Worm (Caenorhabditis elegans): ENCODE results near the gene str-93.
A peak's percentile ranks its signal among the peaks of the same experiment; 100 is the strongest.

Gene str-93

DNA sequence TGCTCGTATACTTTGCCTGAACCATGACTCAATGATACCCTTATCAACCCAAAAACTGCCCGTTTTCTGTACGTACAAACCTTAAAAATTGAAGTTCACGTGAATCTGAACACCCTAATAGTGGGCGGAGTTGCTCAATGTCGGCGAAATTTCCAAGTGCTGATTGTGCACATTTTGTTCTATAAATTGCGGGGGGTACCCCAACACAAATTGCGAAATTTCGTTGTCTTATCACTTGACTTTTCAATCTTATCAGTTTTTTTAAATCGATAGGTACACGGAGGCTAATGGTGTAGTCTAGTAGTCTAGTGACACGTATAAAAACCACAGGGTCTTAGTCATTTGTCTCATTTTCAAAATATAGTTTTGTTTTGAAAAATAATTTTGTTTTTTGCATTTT lies 14.0 kb downstream of the str-93 start, which contains the start of gene fbxa-108:
fbxa-108 (minus strand) TSS at position 158 of the 400 bp plus-strand sequence.
- TF ChIP-seq snpc-4 (tag; optimal IDR thresholded peaks at IDR 0.05) (no peak), daf-12 (tag; optimal IDR thresholded peaks at IDR 0.05) (no peak), nhr-10 (tag; optimal IDR thresholded peaks at IDR 0.05) (peak; percentile 48), mxl-2 (GFP tag; conservative IDR thresholded peaks at IDR 0.05) (peak; percentile 87), ama-1 (optimal IDR thresholded peaks at IDR 0.05) (no peak), egl-43 (GFP tag; IDR thresholded peaks at IDR 0.05) (no peak), F26F4.8 (GFP tag; conservative IDR thresholded peaks at IDR 0.05) (no peak), ceh-20 (GFP tag; IDR thresholded peaks at IDR 0.05) (no peak), D1046.2 (GFP tag; IDR thresholded peaks at IDR 0.05) (no peak), lsy-2 (tag; optimal IDR thresholded peaks at IDR 0.05) (peak in 1 of 2 experiments; percentile 44), ctbp-1 (GFP tag; IDR thresholded peaks at IDR 0.05) (no peak), vab-7 (GFP tag; IDR thresholded peaks at IDR 0.05) (no peak), F10B5.3 (tag; optimal IDR thresholded peaks at IDR 0.05) (no peak), ceh-62 (tag; optimal IDR thresholded peaks at IDR 0.05) (no peak), lim-7 (GFP tag; IDR thresholded peaks at IDR 0.05) (no peak), egl-27 (tag; optimal IDR thresholded peaks at IDR 0.05) (no peak), dve-1 (tag; optimal IDR thresholded peaks at IDR 0.05; ENCODE audit: insufficient read depth) (peak; percentile 93), tra-1 (GFP tag; IDR thresholded peaks at IDR 0.05) (peak; percentile 64; the same call in 1 of the 2 replicates), F44E2.7 (GFP tag; IDR thresholded peaks at IDR 0.05) (no peak), hlh-30 (tag; optimal IDR thresholded peaks at IDR 0.05; ENCODE audit: insufficient read depth) (peak; percentile 46), lin-15B (tag; optimal IDR thresholded peaks at IDR 0.05) (no peak), mxl-3 (GFP tag; optimal IDR thresholded peaks at IDR 0.05) (peak; percentile 21), nhr-41 (GFP tag; IDR thresholded peaks at IDR 0.05) (no peak), ztf-11 (tag; optimal IDR thresholded peaks at IDR 0.05) (no peak), lin-29 (GFP tag; IDR thresholded peaks at IDR 0.05) (no peak), dmd-6 (GFP tag; IDR thresholded peaks at IDR 0.05) (peak; percentile 97), jun-1 (tag; optimal IDR thresholded peaks at IDR 0.05) (peak; percentile 47), hif-1 (tag; optimal IDR thresholded peaks at IDR 0.05) (peak; percentile 7 to 45), mdt-29 (GFP tag; IDR thresholded peaks at IDR 0.05) (no peak), R02D3.7 (tag; optimal IDR thresholded peaks at IDR 0.05) (no peak), Y48G9A.11 (GFP tag; IDR thresholded peaks at IDR 0.05) (no peak), unc-62 (GFP tag; optimal IDR thresholded peaks at IDR 0.05 in 1 of 2) (no peak), unc-62 (tag; optimal IDR thresholded peaks at IDR 0.05) (no peak), saeg-2 (GFP tag; IDR thresholded peaks at IDR 0.05) (no peak), set-16 (GFP tag; IDR thresholded peaks at IDR 0.05) (no peak), nhr-25 (tag; optimal IDR thresholded peaks at IDR 0.05; ENCODE audit: borderline replicate concordance, insufficient read depth) (no peak), dmd-8 (GFP tag; IDR thresholded peaks at IDR 0.05) (no peak), T20F7.1 (GFP tag; optimal IDR thresholded peaks at IDR 0.05) (no peak), ZK337.2 (GFP tag; IDR thresholded peaks at IDR 0.05) (no peak), mes-2 (tag; optimal IDR thresholded peaks at IDR 0.05; ENCODE audit: poor library complexity, severe bottlenecking) (peak; percentile 43), nhr-6 (tag; optimal IDR thresholded peaks at IDR 0.05) (peak; percentile 66), nhr-42 (GFP tag; IDR thresholded peaks at IDR 0.05) (no peak), skn-1 (tag; optimal IDR thresholded peaks at IDR 0.05) (no peak), nhr-48 (tag; optimal IDR thresholded peaks at IDR 0.05) (peak; percentile 91), aha-1 (tag) (peak; percentile 94), nhr-111 (GFP tag; optimal IDR thresholded peaks at IDR 0.05) (no peak), mdl-1 (tag; optimal IDR thresholded peaks at IDR 0.05) (peak in 1 of 2 experiments; percentile 32), attf-4 (tag; optimal IDR thresholded peaks at IDR 0.05) (no peak), tag-97 (GFP tag; IDR thresholded peaks at IDR 0.05) (no peak), lin-1 (GFP tag; IDR thresholded peaks at IDR 0.05) (peak; percentile 75), spr-3 (GFP tag; optimal IDR thresholded peaks at IDR 0.05) (no peak), sdz-12 (GFP tag; optimal IDR thresholded peaks at IDR 0.05) (no peak)
